Fruit fly (Drosophila melanogaster) whole organism, adult: ENCODE data around the gene CG33093.

Source experiments
- CG12768 ChIP-seq: fragments of 200-800 bp; sonication (Bioruptor generic); optimal IDR thresholded peaks from 2 replicates; lab custom pipeline; 2017; ENCODE audit warnings: missing biosample characterization, missing genetic modification characterization, mild to moderate bottlenecking, moderate library complexity, missing genetic modification reagents
- CG7045 ChIP-seq: fragments of 200-800 bp; sonication (Bioruptor generic); optimal IDR thresholded peaks from 2 replicates; lab custom pipeline; 2017; ENCODE audit warnings: missing biosample characterization, mild to moderate bottlenecking, missing genetic modification characterization
- Mnt ChIP-seq: fragments of 200-800 bp; sonication (Bioruptor generic); optimal IDR thresholded peaks from 2 replicates; lab custom pipeline; 2016; ENCODE audit warnings: missing biosample characterization, mild to moderate bottlenecking, missing genetic modification characterization
- toe ChIP-seq: fragments of 200-800 bp; sonication (Bioruptor generic); optimal IDR thresholded peaks from 2 replicates; lab custom pipeline; 2016; ENCODE audit warnings: missing biosample characterization, missing genetic modification characterization

DNA sequence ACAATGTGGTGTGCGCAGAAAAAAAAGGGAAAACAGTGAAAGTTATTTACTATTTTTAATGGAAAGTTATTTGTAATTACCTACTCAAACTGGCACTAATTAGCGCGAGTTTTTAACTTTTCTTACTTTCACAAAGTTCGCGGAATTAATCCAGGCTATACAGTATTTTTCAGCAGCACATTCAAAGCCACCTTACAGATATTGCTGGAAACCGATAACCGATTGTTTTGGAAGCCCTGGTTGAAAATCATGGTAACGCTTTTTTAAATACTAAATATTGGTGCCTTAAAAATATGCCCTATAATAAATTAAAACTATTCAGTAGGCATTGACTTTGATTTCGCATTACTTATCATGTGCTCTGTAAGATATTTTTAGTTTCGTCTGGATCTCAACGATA lies 39.0 kb downstream of the CG33093 start, which contains the start of gene tHMG2:
- no peak for TF ChIP-seq toe (GFP tag; lab: Kevin White, UChicago)
- no peak for TF ChIP-seq Mnt (GFP tag; lab: Kevin White, UChicago)
- no peak for TF ChIP-seq CG7045 (GFP tag; lab: Kevin White, UChicago)
- no peak for TF ChIP-seq CG12768 (GFP tag; lab: Kevin White, UChicago)
